Worm (Caenorhabditis elegans) whole organism, L4/young adult: ENCODE data around the gene ZK550.6.

Experiments used
- W03F9.2 ChIP-seq: fragments of 150-350 bp; optimal IDR thresholded peaks from 2 replicates; lab custom pipeline; 2014; ENCODE audit warnings: missing biosample characterization, missing genetic modification characterization
- him-1 ChIP-seq: sonication (generic microtip); optimal IDR thresholded peaks from 2 replicates; lab custom pipeline; 2016; ENCODE audit warnings: missing genotype, missing genetic modification reagents, missing genetic modification characterization, missing compliant biosample characterization

ce11 chrIV:17255001-17255400, 7.3 kb downstream of the ZK550.6 start, which contains the start of gene gtf-2E1:
- no peak for TF ChIP-seq W03F9.2
- no peak for TF ChIP-seq him-1 (tag; lab: Kevin White, UChicago)
